Worm (Caenorhabditis elegans): ENCODE results near the gene dct-19.

- TF ChIP-seq lin-11 (tag; optimal IDR thresholded peaks at IDR 0.05) = no peak
- no peak for TF ChIP-seq K02D7.2 (tag; optimal IDR thresholded peaks at IDR 0.05)
- no peak for TF ChIP-seq fkh-10 (GFP tag; optimal IDR thresholded peaks at IDR 0.05)
- TF ChIP-seq pha-4 (tag; optimal IDR thresholded peaks at IDR 0.05) = no peak
- TF ChIP-seq rnt-1 (tag; optimal IDR thresholded peaks at IDR 0.05) = no peak
- TF ChIP-seq F13H6.1 (tag; optimal IDR thresholded peaks at IDR 0.05) = no peak
These were observed 16.1 kb upstream of the dct-19 start, which contains the start of gene srlf-5 for ce11 chrIV:12926639-12927038.

Data from whole organism, late embryonic.